Fruit fly (Drosophila melanogaster): ENCODE data around the gene gogo.

The gogo gene

dm6 chr3L:20306142-20306541, 11.2 kb upstream of the gogo start, which contains the start of gene CG32225:
CG32225 (minus strand) TSS chr3L:20306283.
- TF ChIP-seq lz (GFP tag; optimal IDR thresholded peaks at IDR 0.05) (no peak), Ets21C (GFP tag; optimal IDR thresholded peaks at IDR 0.05) (no peak), pdm3 (GFP tag; optimal IDR thresholded peaks at IDR 0.05) (no peak), CG15336 (GFP tag; IDR thresholded peaks at IDR 0.05) (no peak), fd59A (GFP tag; optimal IDR thresholded peaks at IDR 0.05) (no peak), CG11902 (GFP tag; optimal IDR thresholded peaks at IDR 0.05) (no peak), Met (GFP tag; optimal IDR thresholded peaks at IDR 0.05) (no peak), Hr4 (GFP tag; optimal IDR thresholded peaks at IDR 0.05) (peak; percentile 6), CG7368 (GFP tag; optimal IDR thresholded peaks at IDR 0.05) (peak; percentile 31), CG6808 (GFP tag; optimal IDR thresholded peaks at IDR 0.05) (no peak), CG8632 (GFP tag; optimal IDR thresholded peaks at IDR 0.05) (no peak), OdsH (GFP tag; optimal IDR thresholded peaks at IDR 0.05) (no peak), Eip78C (GFP tag) (peak; percentile 47), CG3032 (tag; optimal IDR thresholded peaks at IDR 0.05) (no peak), cyc (GFP tag; optimal IDR thresholded peaks at IDR 0.05) (no peak), Lpt (GFP tag; optimal IDR thresholded peaks at IDR 0.05) (no peak), CG11294 (GFP tag; IDR thresholded peaks at IDR 0.05) (no peak), spab (GFP tag; optimal IDR thresholded peaks at IDR 0.05) (no peak)

dm6 chr3L:20302081-20302630, 7.2 kb upstream of the gogo start, which contains the start of gene Pex23:
Pex23 (minus strand) TSS chr3L:20302141.
- TF ChIP-seq CG8119 (GFP tag; IDR thresholded peaks at IDR 0.05) = peak; percentile 54; the same call in 2 of the 3 replicates
- no peak for TF ChIP-seq fd59A (GFP tag; optimal IDR thresholded peaks at IDR 0.05)
- no peak for TF ChIP-seq CG10669 (GFP tag; optimal IDR thresholded peaks at IDR 0.05)
- TF ChIP-seq Sox14 (GFP tag; optimal IDR thresholded peaks at IDR 0.05) = no peak
- TF ChIP-seq CG3919 (GFP tag; optimal IDR thresholded peaks at IDR 0.05) = peak; percentile 72
- peak; percentile 74 for TF ChIP-seq topi (GFP tag; optimal IDR thresholded peaks at IDR 0.05)
- no peak for TF ChIP-seq dsx (GFP tag; optimal IDR thresholded peaks at IDR 0.05; ENCODE audit: poor library complexity, severe bottlenecking)
- no peak for TF ChIP-seq Blimp-1 (GFP tag; optimal IDR thresholded peaks at IDR 0.05)
- TF ChIP-seq Lpt (GFP tag; optimal IDR thresholded peaks at IDR 0.05) = peak; percentile 37
- no peak for TF ChIP-seq vri (GFP tag; optimal IDR thresholded peaks at IDR 0.05)
- TF ChIP-seq esn (GFP tag; optimal IDR thresholded peaks at IDR 0.05) = peak; percentile 84
- TF ChIP-seq CG4318 (GFP tag; optimal IDR thresholded peaks at IDR 0.05) = no peak
- no peak for TF ChIP-seq acj6 (GFP tag; optimal IDR thresholded peaks at IDR 0.05)
- TF ChIP-seq CG6163 (GFP tag; IDR thresholded peaks at IDR 0.05) = peak; percentile 76
- peak; percentile 42 for TF ChIP-seq CG11762 (GFP tag; optimal IDR thresholded peaks at IDR 0.05; ENCODE audit: insufficient read depth)
- peak; percentile 36 for TF ChIP-seq CG7368 (GFP tag; optimal IDR thresholded peaks at IDR 0.05)
- TF ChIP-seq Hr4 (GFP tag; optimal IDR thresholded peaks at IDR 0.05) = no peak
- TF ChIP-seq eg (GFP tag; IDR thresholded peaks at IDR 0.05) = peak; percentile 80
- peak; percentile 82 for TF ChIP-seq cyc (GFP tag; optimal IDR thresholded peaks at IDR 0.05)
- TF ChIP-seq CG3032 (tag; optimal IDR thresholded peaks at IDR 0.05) = peak; percentile 70
- TF ChIP-seq pdm3 (GFP tag; optimal IDR thresholded peaks at IDR 0.05) = peak; percentile 82
- peak; percentile 75 for TF ChIP-seq Smox (GFP tag; optimal IDR thresholded peaks at IDR 0.05)
- no peak for TF ChIP-seq fd85E (GFP tag; optimal IDR thresholded peaks at IDR 0.05)
- no peak for TF ChIP-seq svp (GFP tag)
- TF ChIP-seq CG16779 (tag; optimal IDR thresholded peaks at IDR 0.05) = no peak
- peak; percentile 69 for TF ChIP-seq CG11902 (GFP tag; optimal IDR thresholded peaks at IDR 0.05)
- TF ChIP-seq Ets21C (GFP tag; optimal IDR thresholded peaks at IDR 0.05) = peak; percentile 74
- TF ChIP-seq CG6276 (GFP tag; optimal IDR thresholded peaks at IDR 0.05) = no peak
- TF ChIP-seq CG34406 (GFP tag; optimal IDR thresholded peaks at IDR 0.05) = no peak
- peak; percentile 70 for TF ChIP-seq achi (GFP tag; optimal IDR thresholded peaks at IDR 0.05)
- no peak for TF ChIP-seq ss (GFP tag; optimal IDR thresholded peaks at IDR 0.05)
- TF ChIP-seq Eip75B (GFP tag; optimal IDR thresholded peaks at IDR 0.05) = no peak
- no peak for TF ChIP-seq CG9139 (GFP tag; optimal IDR thresholded peaks at IDR 0.05)
- no peak for TF ChIP-seq OdsH (GFP tag; optimal IDR thresholded peaks at IDR 0.05)
- peak; percentile 70; the same call in 1 of the 2 replicates for TF ChIP-seq Gug (GFP tag; IDR thresholded peaks at IDR 0.05)
- TF ChIP-seq CG31627 (GFP tag; optimal IDR thresholded peaks at IDR 0.05) = peak; percentile 80
- no peak for TF ChIP-seq dac (GFP tag; optimal IDR thresholded peaks at IDR 0.05)
- 0 out of 2 replicates have a peak, but pooled peaks have one; percentile 46 for TF ChIP-seq CG15336 (GFP tag; IDR thresholded peaks at IDR 0.05)
- peak; percentile 15 for TF ChIP-seq CG8319 (GFP tag; optimal IDR thresholded peaks at IDR 0.05)
- peak; percentile 79 for TF ChIP-seq lz (GFP tag; optimal IDR thresholded peaks at IDR 0.05)
- peak; percentile 83 for TF ChIP-seq CG10631 (GFP tag; optimal IDR thresholded peaks at IDR 0.05)
- no peak for TF ChIP-seq fkh (GFP tag; optimal IDR thresholded peaks at IDR 0.05)
- TF ChIP-seq spab (GFP tag; optimal IDR thresholded peaks at IDR 0.05) = no peak
